Fruit fly (Drosophila melanogaster) whole organism: ENCODE results near the gene cib.

Experiments used
- CG8478 ChIP-seq: fragments of >200 bp; optimal IDR thresholded peaks from 2 replicates; lab custom pipeline; 2018; ENCODE audit warnings: inconsistent platforms
- Dll ChIP-seq: fragments of >200 bp; optimal IDR thresholded peaks from 2 replicates; lab custom pipeline; 2017
- EcR ChIP-seq, 2 experiments: fragments of >200 bp; optimal IDR thresholded peaks; 2 replicates each; lab custom pipeline; 2017; ENCODE audit warnings: missing biosample characterization in 2 of 2, missing genetic modification characterization in 2 of 2, missing genetic modification reagents in 2 of 2
- pan ChIP-seq: fragments of >200 bp; optimal IDR thresholded peaks from 2 replicates; lab custom pipeline; 2017
- psq ChIP-seq: fragments of >200 bp; optimal IDR thresholded peaks from 2 replicates; lab custom pipeline; 2017
- usp ChIP-seq: fragments of >200 bp; optimal IDR thresholded peaks from 2 replicates; lab custom pipeline; 2017; ENCODE audit warnings: missing biosample characterization, missing genetic modification characterization, mixed read lengths

Gene cib

dm6 chrX:4105830-4106233 lies at the start of gene cib:
Gene cib, plus strand, starts transcription at chrX:4106113.
- TF ChIP-seq EcR (GFP tag; optimal IDR thresholded peaks at IDR 0.05; lab: Kevin White, UChicago) (no peak), CG8478 (no peak), usp (no peak)

dm6 chrX:4061502-4061901 lies 44.4 kb upstream of the cib start:
- TF ChIP-seq usp (no peak), EcR (GFP tag; optimal IDR thresholded peaks at IDR 0.05; lab: Kevin White, UChicago) (no peak), CG8478 (no peak), Dll (lab: Kevin White, UChicago) (no peak), pan (lab: Kevin White, UChicago) (no peak), psq (no peak)

- no peak for TF ChIP-seq pan (lab: Kevin White, UChicago)
- TF ChIP-seq usp: no peak
- TF ChIP-seq EcR (GFP tag; optimal IDR thresholded peaks at IDR 0.05; lab: Kevin White, UChicago): no peak
- TF ChIP-seq Dll (lab: Kevin White, UChicago): no peak
- TF ChIP-seq psq: no peak
- TF ChIP-seq CG8478: no peak
Measured at dm6 chrX:4075430-4075829, 30.5 kb upstream of the cib start, which contains the start of gene CG43689. Gene CG43689, plus strand, starts transcription at chrX:4075743.

dm6 chrX:4089012-4089649 lies 16.8 kb upstream of the cib start:
- TF ChIP-seq EcR (GFP tag; optimal IDR thresholded peaks at IDR 0.05; lab: Kevin White, UChicago) (no peak), psq (no peak), Dll (lab: Kevin White, UChicago) (no peak), pan (lab: Kevin White, UChicago) (no peak), CG8478 (no peak)

- TF ChIP-seq usp (no peak), pan (lab: Kevin White, UChicago) (no peak), psq (no peak), Dll (lab: Kevin White, UChicago) (no peak), EcR (GFP tag; optimal IDR thresholded peaks at IDR 0.05; lab: Kevin White, UChicago) (no peak)
Measured at dm6 chrX:4100824-4101368, 5.0 kb upstream of the cib start, which contains the start of the genes Cmtr1 and CG15375. Gene Cmtr1, minus strand, starts transcription at chrX:4101031. Gene CG15375, plus strand, starts transcription at chrX:4101318.

- TF ChIP-seq Dll (lab: Kevin White, UChicago) (no peak), CG8478 (no peak), psq (no peak), EcR (GFP tag; optimal IDR thresholded peaks at IDR 0.05; lab: Kevin White, UChicago) (no peak)
Measured at dm6 chrX:4104132-4104531, 1.8 kb upstream of the cib start, which contains the start of the genes Xpac and brn. Gene Xpac, minus strand, starts transcription at chrX:4104197. Gene brn, plus strand, starts transcription at chrX:4104342.

- no peak for TF ChIP-seq Dll (lab: Kevin White, UChicago)
- no peak for TF ChIP-seq psq
- no peak for TF ChIP-seq pan (lab: Kevin White, UChicago)
- no peak for TF ChIP-seq EcR (GFP tag; optimal IDR thresholded peaks at IDR 0.05; lab: Kevin White, UChicago)
- TF ChIP-seq usp: no peak
- TF ChIP-seq CG8478: no peak
Measured at dm6 chrX:4106240-4106639, 327 bp downstream of the cib start.

- no peak for TF ChIP-seq CG8478
- TF ChIP-seq EcR (GFP tag; optimal IDR thresholded peaks at IDR 0.05; lab: Kevin White, UChicago): no peak
- TF ChIP-seq Dll (lab: Kevin White, UChicago): no peak
- no peak for TF ChIP-seq psq
- no peak for TF ChIP-seq pan (lab: Kevin White, UChicago)
- TF ChIP-seq usp: no peak
Measured at dm6 chrX:4106756-4107155, 843 bp downstream of the cib start.

dm6 chrX:4107261-4108113 lies 1.6 kb downstream of the cib start:
- TF ChIP-seq pan (lab: Kevin White, UChicago): no peak
- no peak for TF ChIP-seq usp
- TF ChIP-seq psq: no peak
- no peak for TF ChIP-seq Dll (lab: Kevin White, UChicago)
- TF ChIP-seq CG8478: no peak
- no peak for TF ChIP-seq EcR (GFP tag; optimal IDR thresholded peaks at IDR 0.05; lab: Kevin White, UChicago)

dm6 chrX:4108114-4108439 lies 2.2 kb downstream of the cib start:
- TF ChIP-seq pan (lab: Kevin White, UChicago) (no peak), psq (no peak), Dll (lab: Kevin White, UChicago) (no peak), CG8478 (no peak), EcR (GFP tag; optimal IDR thresholded peaks at IDR 0.05; lab: Kevin White, UChicago) (no peak), usp (no peak)

dm6 chrX:4108612-4109173 lies 2.8 kb downstream of the cib start:
- TF ChIP-seq pan (lab: Kevin White, UChicago): no peak

- TF ChIP-seq pan (lab: Kevin White, UChicago) (no peak), psq (no peak), usp (no peak), EcR (GFP tag; optimal IDR thresholded peaks at IDR 0.05; lab: Kevin White, UChicago) (no peak), Dll (lab: Kevin White, UChicago) (no peak), CG8478 (no peak)
Measured at dm6 chrX:4113698-4114216, 7.8 kb downstream of the cib start, which contains the start of the genes dgt4 and Nsun2. Gene dgt4, plus strand, starts transcription at chrX:4113701. Gene Nsun2, minus strand, starts transcription at chrX:4113734.
